Worm (Caenorhabditis elegans): Measurements from ENCODE around the gene ZK1290.14.

ZK1290.14 gene

ce11 chrII:7555454-7555853, at the start of gene ZK1290.14:
Gene ZK1290.14, minus strand, starts transcription at chrII:7555592.
- TF ChIP-seq alr-1 (tag; optimal IDR thresholded peaks at IDR 0.05): no peak
- TF ChIP-seq sem-4 (tag; optimal IDR thresholded peaks at IDR 0.05): peak; percentile 51
- TF ChIP-seq lsy-2 (tag; optimal IDR thresholded peaks at IDR 0.05): no peak

- TF ChIP-seq sma-9 (GFP tag; optimal IDR thresholded peaks at IDR 0.05) (no peak), sma-9 (tag; optimal IDR thresholded peaks at IDR 0.05) (no peak), nhr-77 (tag; optimal IDR thresholded peaks at IDR 0.05) (no peak), blmp-1 (tag; optimal IDR thresholded peaks at IDR 0.05; ENCODE audit: insufficient read depth) (no peak), nhr-25 (tag; optimal IDR thresholded peaks at IDR 0.05) (no peak), Y55F3AM.14 (GFP tag; optimal IDR thresholded peaks at IDR 0.05) (no peak), nhr-11 (tag; optimal IDR thresholded peaks at IDR 0.05) (no peak), ama-1 (optimal IDR thresholded peaks at IDR 0.05) (no peak), nhr-23 (tag; optimal IDR thresholded peaks at IDR 0.05) (no peak), lin-13 (GFP tag; optimal IDR thresholded peaks at IDR 0.05) (no peak), alr-1 (tag; optimal IDR thresholded peaks at IDR 0.05) (no peak), sma-3 (GFP tag; optimal IDR thresholded peaks at IDR 0.05) (no peak), nhr-237 (tag; optimal IDR thresholded peaks at IDR 0.05) (no peak), peb-1 (tag; optimal IDR thresholded peaks at IDR 0.05) (no peak), unc-39 (tag; optimal IDR thresholded peaks at IDR 0.05) (no peak)
These were observed 44.0 kb upstream of the ZK1290.14 start, which contains the start of gene npp-21 for ce11 chrII:7599357-7599756. Gene npp-21, plus strand, starts transcription at chrII:7599657.

- peak; percentile 4 for TF ChIP-seq nhr-129 (tag; optimal IDR thresholded peaks at IDR 0.05)
- TF ChIP-seq ama-1 (optimal IDR thresholded peaks at IDR 0.05): no peak
These were observed 43.4 kb upstream of the ZK1290.14 start, which contains the start of gene pgam-5 for ce11 chrII:7598702-7599314. Gene pgam-5, minus strand, starts transcription at chrII:7598752.

- TF ChIP-seq ama-1 (optimal IDR thresholded peaks at IDR 0.05): no peak
- TF ChIP-seq mdl-1 (tag; optimal IDR thresholded peaks at IDR 0.05): no peak
- TF ChIP-seq nhr-21 (tag; optimal IDR thresholded peaks at IDR 0.05): no peak
- no peak for TF ChIP-seq skn-1 (tag; optimal IDR thresholded peaks at IDR 0.05)
- TF ChIP-seq nhr-237 (tag; optimal IDR thresholded peaks at IDR 0.05): no peak
- TF ChIP-seq peb-1 (tag; optimal IDR thresholded peaks at IDR 0.05): no peak
- TF ChIP-seq lsy-2 (tag; optimal IDR thresholded peaks at IDR 0.05): no peak
- no peak for TF ChIP-seq ceh-16 (tag; optimal IDR thresholded peaks at IDR 0.05)
- TF ChIP-seq nhr-10 (tag; optimal IDR thresholded peaks at IDR 0.05): no peak
- TF ChIP-seq sma-9 (GFP tag; optimal IDR thresholded peaks at IDR 0.05): no peak
- TF ChIP-seq sma-9 (tag; optimal IDR thresholded peaks at IDR 0.05): no peak
- no peak for TF ChIP-seq ztf-4 (tag; optimal IDR thresholded peaks at IDR 0.05)
- no peak for TF ChIP-seq crh-2 (tag; optimal IDR thresholded peaks at IDR 0.05)
- no peak for TF ChIP-seq nhr-25 (tag; optimal IDR thresholded peaks at IDR 0.05)
- TF ChIP-seq elt-1 (tag; optimal IDR thresholded peaks at IDR 0.05): no peak
- TF ChIP-seq aly-2 (tag; optimal IDR thresholded peaks at IDR 0.05): no peak
These were observed 39.4 kb upstream of the ZK1290.14 start, which contains the start of gene syd-1 for ce11 chrII:7594812-7595211. Gene syd-1, minus strand, starts transcription at chrII:7594912.

- no peak for TF ChIP-seq peb-1 (tag; optimal IDR thresholded peaks at IDR 0.05)
- no peak for TF ChIP-seq nhr-10 (tag; optimal IDR thresholded peaks at IDR 0.05)
- TF ChIP-seq sma-3 (GFP tag; optimal IDR thresholded peaks at IDR 0.05): no peak
- no peak for TF ChIP-seq nhr-21 (tag; optimal IDR thresholded peaks at IDR 0.05)
- no peak for TF ChIP-seq egl-27 (tag; optimal IDR thresholded peaks at IDR 0.05)
- peak; percentile 18 for TF ChIP-seq sma-9 (GFP tag; optimal IDR thresholded peaks at IDR 0.05)
- TF ChIP-seq sma-9 (tag; optimal IDR thresholded peaks at IDR 0.05): no peak
These were observed 38.9 kb upstream of the ZK1290.14 start for ce11 chrII:7594262-7594661.

ce11 chrII:7593227-7593626, 37.8 kb upstream of the ZK1290.14 start:
- peak; percentile 46 for TF ChIP-seq nhr-129 (tag; optimal IDR thresholded peaks at IDR 0.05)
- peak; percentile 83 for TF ChIP-seq zag-1 (tag; optimal IDR thresholded peaks at IDR 0.05)
- no peak for TF ChIP-seq dmd-4 (tag; optimal IDR thresholded peaks at IDR 0.05)
- no peak for TF ChIP-seq elt-1 (tag; optimal IDR thresholded peaks at IDR 0.05)
- TF ChIP-seq R02D3.7 (tag; optimal IDR thresholded peaks at IDR 0.05): no peak
- TF ChIP-seq lin-11 (tag; optimal IDR thresholded peaks at IDR 0.05): peak; percentile 38
- TF ChIP-seq crh-2 (tag; optimal IDR thresholded peaks at IDR 0.05): no peak
- peak; percentile 67 for TF ChIP-seq F13H6.1 (tag; optimal IDR thresholded peaks at IDR 0.05)
- TF ChIP-seq nhr-10 (tag; optimal IDR thresholded peaks at IDR 0.05): no peak
- no peak for TF ChIP-seq lin-39 (tag; optimal IDR thresholded peaks at IDR 0.05)
- no peak for TF ChIP-seq snpc-4 (tag; optimal IDR thresholded peaks at IDR 0.05)
- TF ChIP-seq Y55F3AM.14 (GFP tag; optimal IDR thresholded peaks at IDR 0.05): no peak
- TF ChIP-seq C34F6.9 (tag; optimal IDR thresholded peaks at IDR 0.05): peak; percentile 53
- TF ChIP-seq mab-5 (tag; optimal IDR thresholded peaks at IDR 0.05): peak; percentile 6
- TF ChIP-seq ztf-11 (tag; optimal IDR thresholded peaks at IDR 0.05): no peak
- TF ChIP-seq nhr-25 (tag; optimal IDR thresholded peaks at IDR 0.05): no peak
- peak; percentile 66 for TF ChIP-seq unc-55 (GFP tag; optimal IDR thresholded peaks at IDR 0.05)
- TF ChIP-seq lsy-2 (tag; optimal IDR thresholded peaks at IDR 0.05): peak in 1 of 2 experiments; percentile 35
- no peak for TF ChIP-seq nhr-77 (tag; optimal IDR thresholded peaks at IDR 0.05)
- TF ChIP-seq nhr-237 (tag; optimal IDR thresholded peaks at IDR 0.05): no peak
- TF ChIP-seq gmeb-1 (tag; optimal IDR thresholded peaks at IDR 0.05): no peak
- TF ChIP-seq ceh-16 (tag; optimal IDR thresholded peaks at IDR 0.05): no peak
- no peak for TF ChIP-seq sma-3 (GFP tag; optimal IDR thresholded peaks at IDR 0.05)
- TF ChIP-seq nhr-11 (tag; optimal IDR thresholded peaks at IDR 0.05): no peak
- TF ChIP-seq nhr-21 (tag; optimal IDR thresholded peaks at IDR 0.05): no peak
- TF ChIP-seq sem-4 (tag; optimal IDR thresholded peaks at IDR 0.05): peak; percentile 21
- TF ChIP-seq aly-2 (tag; optimal IDR thresholded peaks at IDR 0.05): no peak
- no peak for TF ChIP-seq skn-1 (tag; optimal IDR thresholded peaks at IDR 0.05)

Measured in whole organism, L2 larva.